Fruit fly (Drosophila melanogaster) S2 (cell line): ENCODE measurements around the gene yrt.

Experiments
- CG8478 ChIP-seq: fragments of >200 bp; optimal IDR thresholded peaks from 2 replicates; lab custom pipeline; 2018
- CTCF ChIP-seq, 2 experiments: fragments of >200 bp; optimal IDR thresholded peaks; 2 replicates each; lab custom pipeline; 2018

- TF ChIP-seq CG8478 (lab: Kevin White, UChicago) (no peak), CTCF (optimal IDR thresholded peaks at IDR 0.05; lab: Kevin White, UChicago) (no peak)
Observed at dm6 chr3R:13401722-13402296, 33.0 kb downstream of the yrt start, which contains the start of gene GILT1.
